Worm (Caenorhabditis elegans): ENCODE data around the gene fbxa-56.

DNA sequence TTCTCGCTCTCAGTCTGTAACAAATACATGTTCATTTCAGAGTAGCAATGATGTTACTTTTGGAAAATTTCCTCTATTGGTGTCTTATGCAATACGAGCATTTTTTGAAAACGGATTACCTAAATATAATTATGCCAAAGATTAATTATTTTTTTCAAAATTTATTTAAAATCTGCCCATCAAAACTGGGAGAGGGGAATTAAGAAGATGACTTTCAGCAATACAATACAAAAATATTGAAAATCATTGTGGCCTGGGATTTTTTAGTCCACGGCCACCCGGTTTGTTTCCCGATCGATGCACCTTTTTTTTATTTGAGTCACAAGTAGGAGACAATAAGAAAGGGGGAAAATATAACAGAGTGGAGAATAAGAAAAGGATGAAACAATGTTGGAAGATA is at the start of gene fbxa-56:
- TF ChIP-seq dao-5 (tag; optimal IDR thresholded peaks at IDR 0.05) (no peak), W03F9.2 (tag; optimal IDR thresholded peaks at IDR 0.05) (no peak)
